Fruit fly (Drosophila melanogaster) whole organism, embryonic: Measurements from ENCODE around the gene Bub1.
A peak's percentile ranks its signal among the peaks of the same experiment; 100 is the strongest.

Experiments used
- Adf1 ChIP-seq: fragments of 200-800 bp; sonication (Bioruptor generic); IDR thresholded peaks from 2 replicates; pipeline ENCODE4 v1.3.6; 2022; ENCODE audit warnings: missing biosample characterization, missing genetic modification characterization
- Bdp1 ChIP-seq: fragments of 200-800 bp; sonication (Bioruptor generic); optimal IDR thresholded peaks from 3 replicates; lab custom pipeline; 2016; ENCODE audit warnings: missing biosample characterization, missing genetic modification characterization
- CG10462 ChIP-seq: fragments of 200-800 bp; sonication (Bioruptor generic); optimal IDR thresholded peaks from 2 replicates; lab custom pipeline; 2016; ENCODE audit warnings: missing biosample characterization, missing genetic modification characterization
- CG10959 ChIP-seq: fragments of 200-800 bp; sonication (Bioruptor generic); IDR thresholded peaks from 2 replicates; pipeline ENCODE4 v1.3.6; 2022; ENCODE audit warnings: missing biosample characterization, missing genetic modification characterization
- CG11085 ChIP-seq: fragments of 200-800 bp; sonication (Bioruptor generic); IDR thresholded peaks from 2 replicates; pipeline ENCODE4 v1.3.6; 2022; ENCODE audit warnings: missing biosample characterization, missing genetic modification characterization
- CG11504 ChIP-seq: fragments of 200-800 bp; sonication (Bioruptor generic); optimal IDR thresholded peaks from 3 replicates; lab custom pipeline; 2019; ENCODE audit warnings: missing biosample characterization, mild to moderate bottlenecking, missing genetic modification characterization, moderate library complexity
- CG11560 ChIP-seq: fragments of 200-800 bp; sonication (Bioruptor generic); IDR thresholded peaks from 3 replicates; pipeline ENCODE4 v1.3.6; 2022; ENCODE audit warnings: missing biosample characterization, missing genetic modification characterization
- CG13894 ChIP-seq: fragments of 200-800 bp; sonication (Bioruptor generic); optimal IDR thresholded peaks from 3 replicates; lab custom pipeline; 2018; ENCODE audit warnings: missing biosample characterization, mild to moderate bottlenecking, missing genetic modification characterization, moderate library complexity
- CG15696 ChIP-seq: fragments of 200-800 bp; sonication (Bioruptor generic); optimal IDR thresholded peaks from 2 replicates; lab custom pipeline; 2019; ENCODE audit warnings: missing biosample characterization, mild to moderate bottlenecking, missing genetic modification characterization, moderate library complexity
- CG17328 ChIP-seq: fragments of 200-800 bp; sonication (Bioruptor generic); IDR thresholded peaks from 2 replicates; pipeline ENCODE4 v1.3.6; 2022; ENCODE audit warnings: missing biosample characterization, missing genetic modification characterization
- CG17568 ChIP-seq: fragments of 200-800 bp; sonication (Bioruptor generic); optimal IDR thresholded peaks from 2 replicates; lab custom pipeline; 2018; ENCODE audit warnings: missing biosample characterization, mild to moderate bottlenecking, missing genetic modification characterization, moderate library complexity
- CG17829 ChIP-seq: fragments of 200-800 bp; optimal IDR thresholded peaks from 2 replicates; lab custom pipeline; 2019; ENCODE audit warnings: missing biosample characterization, mild to moderate bottlenecking, missing genetic modification characterization, moderate library complexity
- CG17912 ChIP-seq: fragments of 200-800 bp; sonication (Bioruptor generic); optimal IDR thresholded peaks from 2 replicates; lab custom pipeline; 2018; ENCODE audit warnings: missing biosample characterization, mild to moderate bottlenecking, missing genetic modification characterization
- CG18011 ChIP-seq: fragments of 200-800 bp; sonication (Bioruptor generic); optimal IDR thresholded peaks from 2 replicates; lab custom pipeline; 2017; ENCODE audit warnings: missing biosample characterization, missing genetic modification characterization, mild to moderate bottlenecking, moderate library complexity, missing genotype
- CG2199 ChIP-seq: fragments of 200-800 bp; sonication (Bioruptor generic); IDR thresholded peaks from 3 replicates; pipeline ENCODE4 v1.3.6; 2022; ENCODE audit warnings: missing biosample characterization, missing genetic modification characterization
- CG32767 ChIP-seq: fragments of 200-800 bp; sonication (Bioruptor generic); IDR thresholded peaks from 2 replicates; pipeline ENCODE4 v1.3.6; 2022; ENCODE audit warnings: missing biosample characterization, missing genetic modification characterization
- CG3281 ChIP-seq: fragments of 200-800 bp; sonication (Bioruptor generic); optimal IDR thresholded peaks from 3 replicates; lab custom pipeline; 2017; ENCODE audit warnings: missing biosample characterization, mild to moderate bottlenecking, missing genetic modification characterization
- CG4360 ChIP-seq: fragments of 200-800 bp; sonication (Bioruptor generic); IDR thresholded peaks from 2 replicates; pipeline ENCODE4 v1.3.6; 2022; ENCODE audit warnings: missing biosample characterization, missing genetic modification characterization
- CG7745 ChIP-seq: fragments of 200-800 bp; sonication (Bioruptor generic); optimal IDR thresholded peaks from 2 replicates; lab custom pipeline; 2018; ENCODE audit warnings: missing biosample characterization, mild to moderate bottlenecking, missing genetic modification characterization, moderate library complexity
- CG8359 ChIP-seq: fragments of 200-800 bp; sonication (Bioruptor generic); optimal IDR thresholded peaks from 2 replicates; lab custom pipeline; 2017; ENCODE audit warnings: missing biosample characterization, mild to moderate bottlenecking, missing genetic modification characterization, borderline replicate concordance
- CG9215 ChIP-seq: fragments of 200-800 bp; sonication (Bioruptor generic); IDR thresholded peaks from 2 replicates; pipeline ENCODE4 v1.3.6; 2022; ENCODE audit warnings: missing biosample characterization, missing genetic modification characterization
- CoRest ChIP-seq: fragments of 200-800 bp; sonication (Bioruptor generic); optimal IDR thresholded peaks from 3 replicates; lab custom pipeline; 2018; ENCODE audit warnings: missing biosample characterization, mild to moderate bottlenecking, missing genetic modification characterization, moderate library complexity
- E2f1 ChIP-seq: fragments of 200-800 bp; sonication (Bioruptor generic); IDR thresholded peaks from 2 replicates; pipeline ENCODE4 v1.3.6; 2022; ENCODE audit warnings: missing biosample characterization, missing genetic modification characterization
- E2f2 ChIP-seq: fragments of 200-800 bp; sonication (Bioruptor generic); IDR thresholded peaks from 2 replicates; pipeline ENCODE4 v1.3.6; 2022; ENCODE audit warnings: missing biosample characterization, missing genetic modification characterization
- Hey ChIP-seq: fragments of 200-800 bp; sonication (Bioruptor generic); optimal IDR thresholded peaks from 3 replicates; lab custom pipeline; 2018; ENCODE audit warnings: missing biosample characterization, mild to moderate bottlenecking, missing genetic modification characterization
- Hr3 ChIP-seq: fragments of 200-800 bp; sonication (Bioruptor generic); optimal IDR thresholded peaks from 3 replicates; lab custom pipeline; 2016; ENCODE audit warnings: missing biosample characterization, missing genetic modification characterization
- Hr78 ChIP-seq, 2 experiments: fragments of 200-800 bp in 1 of 2; fragments of >200 bp in 1 of 2; sonication (Bioruptor generic) in 1 of 2; optimal IDR thresholded peaks; 2 replicates each; lab custom pipeline; 2017 to 2019; ENCODE audit warnings: missing biosample characterization in 2 of 2, missing genetic modification characterization in 2 of 2, mild to moderate bottlenecking in 1 of 2, moderate library complexity in 1 of 2
- Ravus ChIP-seq: fragments of 200-800 bp; sonication (Bioruptor generic); IDR thresholded peaks from 2 replicates; pipeline ENCODE4 v1.3.6; 2022; ENCODE audit warnings: missing biosample characterization, missing genetic modification characterization
- Side ChIP-seq: fragments of 200-800 bp; sonication (Bioruptor generic); optimal IDR thresholded peaks from 2 replicates; lab custom pipeline; 2016; ENCODE audit warnings: missing biosample characterization, missing genetic modification characterization
- az2 ChIP-seq: fragments of 200-800 bp; sonication (Bioruptor generic); optimal IDR thresholded peaks from 3 replicates; lab custom pipeline; 2016; ENCODE audit warnings: missing biosample characterization, missing genetic modification characterization
- chm ChIP-seq: fragments of 200-800 bp; sonication (Bioruptor generic); IDR thresholded peaks from 2 replicates; pipeline ENCODE4 v1.3.6; 2022; ENCODE audit warnings: missing biosample characterization, missing genetic modification characterization
- corto ChIP-seq: fragments of 200-800 bp; sonication (Bioruptor generic); optimal IDR thresholded peaks from 2 replicates; lab custom pipeline; 2016; ENCODE audit warnings: missing biosample characterization, mild to moderate bottlenecking, missing genetic modification characterization, moderate library complexity
- cwo ChIP-seq: fragments of 200-800 bp; sonication (Bioruptor generic); optimal IDR thresholded peaks from 3 replicates; lab custom pipeline; 2017; ENCODE audit warnings: missing biosample characterization, missing genetic modification characterization, mild to moderate bottlenecking, moderate library complexity, missing genetic modification reagents
- dan ChIP-seq: fragments of 200-800 bp; sonication (Bioruptor generic); IDR thresholded peaks from 2 replicates; pipeline ENCODE4 v1.3.6; 2022; ENCODE audit warnings: missing biosample characterization, missing genetic modification characterization
- esg ChIP-seq: fragments of 200-800 bp; sonication (Bioruptor generic); conservative IDR thresholded peaks from 2 replicates; pipeline ENCODE4 v1.3.6; 2022; ENCODE audit warnings: missing biosample characterization, missing genetic modification characterization
- fd102C ChIP-seq: fragments of 200-800 bp; sonication (Bioruptor generic); optimal IDR thresholded peaks from 2 replicates; lab custom pipeline; 2018; ENCODE audit warnings: missing biosample characterization, mild to moderate bottlenecking, missing genetic modification characterization, moderate library complexity
- gce ChIP-seq: fragments of 200-800 bp; sonication (Bioruptor generic); IDR thresholded peaks from 3 replicates; pipeline ENCODE4 v1.3.6; 2022; ENCODE audit warnings: missing biosample characterization, missing genetic modification characterization
- hb ChIP-seq: fragments of 200-800 bp; sonication (Bioruptor generic); IDR thresholded peaks from 3 replicates; pipeline ENCODE4 v1.3.6; 2022; ENCODE audit warnings: missing biosample characterization, missing genetic modification characterization; ENCODE audit not compliant: partially characterized antibody
- kay ChIP-seq: fragments of 200-800 bp; sonication (Bioruptor generic); optimal IDR thresholded peaks from 2 replicates; lab custom pipeline; 2016; ENCODE audit warnings: missing biosample characterization, missing genetic modification characterization
- lov ChIP-seq, 2 experiments: fragments of 200-800 bp in 1 of 2; fragments of >200 bp in 1 of 2; sonication (Bioruptor generic) in 1 of 2; IDR thresholded peaks in 1 of 2; optimal IDR thresholded peaks in 1 of 2; 2 replicates in 1 of 2; 3 replicates in 1 of 2; pipeline versions ENCODE4 v1.3.6 to Lab custom; 2017 to 2022; ENCODE audit warnings: missing biosample characterization in 1 of 2, missing genetic modification characterization in 1 of 2
- nerfin-2 ChIP-seq: fragments of 200-800 bp; sonication (Bioruptor generic); IDR thresholded peaks from 2 replicates; pipeline ENCODE4 v1.3.6; 2022; ENCODE audit warnings: missing biosample characterization, missing genetic modification characterization; ENCODE audit not compliant: partially characterized antibody
- otp ChIP-seq: fragments of 200-800 bp; sonication (Bioruptor generic); IDR thresholded peaks from 3 replicates; pipeline ENCODE4, ENCODE4 v1.3.6; 2022; ENCODE audit warnings: missing biosample characterization, missing genetic modification characterization
- peb ChIP-seq: fragments of 200-800 bp; sonication (Bioruptor generic); IDR thresholded peaks from 2 replicates; pipeline ENCODE4 v1.3.6; 2022; ENCODE audit warnings: missing biosample characterization, missing genetic modification characterization
- sc ChIP-seq, 3 experiments: fragments of >200 bp in 2 of 3; fragments of 200-800 bp in 1 of 3; sonication (Bioruptor generic) in 1 of 3; optimal IDR thresholded peaks; 2 replicates in 2 of 3; 3 replicates in 1 of 3; lab custom pipeline; 2017; ENCODE audit warnings: mild to moderate bottlenecking in 1 of 3, missing biosample characterization in 1 of 3, missing genetic modification characterization in 1 of 3, missing genetic modification reagents in 1 of 3
- seq ChIP-seq: fragments of 200-800 bp; sonication (Bioruptor generic); IDR thresholded peaks from 2 replicates; pipeline ENCODE4 v1.3.6; 2022; ENCODE audit warnings: missing biosample characterization, missing genetic modification characterization
- sob ChIP-seq: fragments of 200-800 bp; sonication (Bioruptor generic); IDR thresholded peaks from 2 replicates; pipeline ENCODE4 v1.3.6; 2022; ENCODE audit warnings: missing biosample characterization, missing genetic modification characterization
- vvl ChIP-seq: fragments of 200-800 bp; sonication (Bioruptor generic); IDR thresholded peaks from 2 replicates; pipeline ENCODE4 v1.3.6; 2022; ENCODE audit warnings: missing biosample characterization, missing genetic modification characterization
- zen ChIP-seq: fragments of 200-800 bp; sonication (Bioruptor generic); optimal IDR thresholded peaks from 3 replicates; lab custom pipeline; 2018; ENCODE audit warnings: missing biosample characterization, mild to moderate bottlenecking, missing genetic modification characterization, moderate library complexity

Bub1 gene

dm6 chr2L:5278309-5279130 is at the start of gene Bub1, which contains the start of gene Nin (continued):
- TF ChIP-seq gce (0 out of 3 replicates have a peak, but pooled peaks have one; percentile 47), CG8359 (GFP tag; lab: Kevin White, UChicago) (no peak), CG7745 (no peak), CG17328 (GFP tag; lab: Robert Waterston, UW) (no peak), Ravus (GFP tag; lab: Robert Waterston, UW) (no peak), E2f2 (GFP tag; lab: Robert Waterston, UW) (peak; percentile 47), seq (no peak), CG9215 (GFP tag; lab: Robert Waterston, UW) (peak; percentile 45), otp (GFP tag; lab: Robert Waterston, UW) (no peak), dan (GFP tag; lab: Robert Waterston, UW) (no peak), CG11504 (tag; lab: Kevin White, UChicago) (no peak), Hr78 (GFP tag; optimal IDR thresholded peaks at IDR 0.05; lab: Kevin White, UChicago) (no peak), CG13894 (no peak), CG15696 (tag; lab: Kevin White, UChicago) (no peak), fd102C (GFP tag; lab: Kevin White, UChicago) (no peak), vvl (GFP tag; lab: Robert Waterston, UW) (peak; percentile 69), CG17568 (GFP tag; lab: Kevin White, UChicago) (no peak), CG10462 (GFP tag; lab: Kevin White, UChicago) (no peak), CG10959 (GFP tag; lab: Robert Waterston, UW) (no peak), CG18011 (GFP tag; lab: Kevin White, UChicago) (no peak), CG2199 (GFP tag; lab: Robert Waterston, UW) (no peak), zen (no peak), CG17829 (tag; lab: Kevin White, UChicago) (peak; percentile 34), lov (optimal IDR thresholded peaks at IDR 0.05; lab: Kevin White, UChicago) (no peak), lov (GFP tag; IDR thresholded peaks at IDR 0.05; lab: Robert Waterston, UW) (no peak), Side (GFP tag; lab: Kevin White, UChicago) (no peak), CG11560 (tag; lab: Robert Waterston, UW) (no peak), az2 (GFP tag; lab: Kevin White, UChicago) (peak; percentile 17), Hr3 (GFP tag; lab: Kevin White, UChicago) (peak; percentile 29), sob (GFP tag; lab: Robert Waterston, UW) (peak; percentile 70; the same call in 1 of the 2 replicates), corto (GFP tag; lab: Kevin White, UChicago) (no peak), nerfin-2 (peak; percentile 72), CG32767 (GFP tag; lab: Robert Waterston, UW) (no peak), cwo (GFP tag; lab: Kevin White, UChicago) (no peak), Bdp1 (GFP tag; lab: Kevin White, UChicago) (no peak), CG17912 (GFP tag; lab: Kevin White, UChicago) (no peak), hb (peak; percentile 84), CG11085 (GFP tag; lab: Robert Waterston, UW) (0 out of 2 replicates have a peak, but pooled peaks have one; percentile 20), esg (GFP tag; lab: Robert Waterston, UW) (no peak), Hey (no peak), CG4360 (GFP tag; lab: Robert Waterston, UW) (peak; percentile 20; the same call in 1 of the 2 replicates), CoRest (peak; percentile 56), peb (GFP tag; lab: Robert Waterston, UW) (no peak), sc (optimal IDR thresholded peaks at IDR 0.05; lab: Kevin White, UChicago) (no peak), sc (GFP tag; optimal IDR thresholded peaks at IDR 0.05; lab: Kevin White, UChicago) (no peak), chm (GFP tag; lab: Robert Waterston, UW) (no peak), E2f1 (GFP tag; lab: Robert Waterston, UW) (peak; percentile 36; the same call in 1 of the 2 replicates), Adf1 (GFP tag; lab: Robert Waterston, UW) (no peak), kay (no peak), CG3281 (GFP tag; lab: Kevin White, UChicago) (no peak)
